Fruit fly (Drosophila melanogaster) whole organism, wandering third instar larva: ENCODE data around the gene CG32221.

Experiments used
- Abd-B ChIP-seq: fragments of >200 bp; optimal IDR thresholded peaks from 2 replicates; lab custom pipeline; 2017; ENCODE audit warnings: missing biosample characterization, missing genetic modification characterization
- CG32264 ChIP-seq: fragments of 200-800 bp; sonication (Bioruptor generic); optimal IDR thresholded peaks from 2 replicates; lab custom pipeline; 2016; ENCODE audit warnings: missing biosample characterization, missing genetic modification characterization
- CG9705 ChIP-seq: fragments of 200-800 bp; sonication (Bioruptor generic); optimal IDR thresholded peaks from 2 replicates; lab custom pipeline; 2018; ENCODE audit warnings: missing biosample characterization, mild to moderate bottlenecking, missing genetic modification characterization
- CrebA ChIP-seq: fragments of 200-800 bp; sonication (Bioruptor generic); optimal IDR thresholded peaks from 2 replicates; lab custom pipeline; 2016; ENCODE audit warnings: missing biosample characterization, mild to moderate bottlenecking, missing genetic modification characterization, borderline replicate concordance
- Dfd ChIP-seq: fragments of >200 bp; optimal IDR thresholded peaks from 2 replicates; lab custom pipeline; 2017; ENCODE audit warnings: missing biosample characterization, missing genetic modification characterization
- Dif ChIP-seq: fragments of 200-275, 200-300 bp; sonication (Bioruptor generic); optimal IDR thresholded peaks from 2 replicates; lab custom pipeline; 2018; ENCODE audit warnings: missing biosample characterization, missing genetic modification characterization; ENCODE audit not compliant: partially characterized antibody
- GATAd ChIP-seq: sonication (Bioruptor generic); optimal IDR thresholded peaks from 2 replicates; lab custom pipeline; 2016; ENCODE audit warnings: missing biosample characterization, missing genetic modification characterization
- HLH106 ChIP-seq: fragments of 200-800 bp; optimal IDR thresholded peaks from 3 replicates; lab custom pipeline; 2019; ENCODE audit warnings: missing biosample characterization, mild to moderate bottlenecking, missing genetic modification characterization, moderate library complexity
- Hnf4 ChIP-seq: fragments of 200-800 bp; sonication (Bioruptor generic); optimal IDR thresholded peaks from 2 replicates; lab custom pipeline; 2016; ENCODE audit warnings: missing biosample characterization, mild to moderate bottlenecking, missing genetic modification characterization
- Hr78 ChIP-seq: fragments of >200 bp; optimal IDR thresholded peaks from 2 replicates; lab custom pipeline; 2017; ENCODE audit warnings: missing biosample characterization, missing genetic modification characterization
- Hr83 ChIP-seq: fragments of 200-300 bp; sonication (Bioruptor generic); optimal IDR thresholded peaks from 2 replicates; lab custom pipeline; 2016; ENCODE audit warnings: missing biosample characterization, mild to moderate bottlenecking, missing genetic modification characterization, moderate library complexity; ENCODE audit not compliant: poor library complexity, severe bottlenecking
- Jra ChIP-seq: sonication (Bioruptor generic); optimal IDR thresholded peaks from 2 replicates; lab custom pipeline; 2016; ENCODE audit warnings: missing biosample characterization, missing genetic modification characterization
- Mio ChIP-seq: sonication (Bioruptor generic); optimal IDR thresholded peaks from 2 replicates; lab custom pipeline; 2016; ENCODE audit warnings: missing biosample characterization, missing genetic modification characterization
- Myc ChIP-seq: fragments of >200 bp; optimal IDR thresholded peaks from 2 replicates; lab custom pipeline; 2017
- N ChIP-seq: fragments of >200 bp; optimal IDR thresholded peaks from 2 replicates; lab custom pipeline; 2018; ENCODE audit warnings: missing biosample characterization, missing external identifiers, missing genetic modification characterization
- OdsH ChIP-seq: fragments of 200-800 bp; sonication (Bioruptor generic); optimal IDR thresholded peaks from 2 replicates; lab custom pipeline; 2016; ENCODE audit warnings: missing biosample characterization, mild to moderate bottlenecking, missing genetic modification characterization
- Rel ChIP-seq, 2 experiments: fragments of 200-800 bp; sonication (Bioruptor generic) in 1 of 2; optimal IDR thresholded peaks; 2 replicates in 1 of 2; 3 replicates in 1 of 2; lab custom pipeline; 2016 to 2019; ENCODE audit warnings: mild to moderate bottlenecking in 2 of 2, missing biosample characterization in 2 of 2, missing genetic modification characterization in 2 of 2, moderate library complexity in 1 of 2
- Sp1 ChIP-seq: fragments of 200-800 bp; sonication (Bioruptor generic); optimal IDR thresholded peaks from 3 replicates; lab custom pipeline; 2019; ENCODE audit warnings: missing biosample characterization, mild to moderate bottlenecking, missing genetic modification characterization, moderate library complexity
- Vsx2 ChIP-seq: fragments of 200-300, 225-300 bp; sonication (Bioruptor generic); optimal IDR thresholded peaks from 2 replicates; lab custom pipeline; 2018; ENCODE audit warnings: missing biosample characterization, missing genetic modification characterization; ENCODE audit not compliant: partially characterized antibody
- br ChIP-seq: fragments of 200-800 bp; sonication (Bioruptor generic); optimal IDR thresholded peaks from 2 replicates; lab custom pipeline; 2016; ENCODE audit warnings: missing biosample characterization, missing genetic modification characterization
- brk ChIP-seq: fragments of 200-800 bp; sonication (Bioruptor generic); optimal IDR thresholded peaks from 2 replicates; lab custom pipeline; 2016; ENCODE audit warnings: missing biosample characterization, mild to moderate bottlenecking, missing genetic modification characterization
- dl ChIP-seq, 2 experiments: fragments of 175-275, 200-275 bp in 1 of 2; fragments of 200-275 bp in 1 of 2; sonication (Bioruptor generic); optimal IDR thresholded peaks; lab custom pipeline; 2018; ENCODE audit warnings: mild to moderate bottlenecking in 2 of 2, missing biosample characterization in 2 of 2, missing genetic modification characterization in 2 of 2, moderate library complexity in 2 of 2; ENCODE audit not compliant: partially characterized antibody in 2 of 2, insufficient read depth in 1 of 2
- dmrt93B ChIP-seq: fragments of 200-800 bp; sonication (Bioruptor generic); optimal IDR thresholded peaks from 2 replicates; lab custom pipeline; 2018; ENCODE audit warnings: missing biosample characterization, mild to moderate bottlenecking, missing genetic modification characterization
- dsf ChIP-seq: sonication (Bioruptor generic); optimal IDR thresholded peaks from 2 replicates; lab custom pipeline; 2016; ENCODE audit warnings: missing biosample characterization, missing genetic modification characterization, borderline replicate concordance
- ey ChIP-seq: fragments of 200-800 bp; sonication (Bioruptor generic); optimal IDR thresholded peaks from 2 replicates; lab custom pipeline; 2016; ENCODE audit warnings: missing biosample characterization, missing genetic modification characterization
- foxo ChIP-seq, 2 experiments: fragments of 200-800 bp; sonication (Bioruptor generic); optimal IDR thresholded peaks; 2 replicates in 1 of 2; 3 replicates in 1 of 2; lab custom pipeline; 2016 to 2017; ENCODE audit warnings: missing biosample characterization in 2 of 2, missing genetic modification characterization in 2 of 2
- fru ChIP-seq: fragments of 200-800 bp; sonication (Bioruptor generic); optimal IDR thresholded peaks from 3 replicates; lab custom pipeline; 2016; ENCODE audit warnings: missing biosample characterization, mild to moderate bottlenecking, missing genetic modification characterization
- h ChIP-seq: fragments of 200-800 bp; sonication (Bioruptor generic); optimal IDR thresholded peaks from 3 replicates; lab custom pipeline; 2016; ENCODE audit warnings: missing biosample characterization, mild to moderate bottlenecking, missing genetic modification characterization
- jim ChIP-seq: fragments of 175-275, 200-325 bp; sonication (Bioruptor generic); optimal IDR thresholded peaks from 2 replicates; lab custom pipeline; 2016; ENCODE audit warnings: missing biosample characterization, mild to moderate bottlenecking, missing genetic modification characterization
- lola ChIP-seq: fragments of >200 bp; optimal IDR thresholded peaks from 2 replicates; lab custom pipeline; 2017; ENCODE audit warnings: missing biosample characterization, missing genetic modification characterization
- pan ChIP-seq: fragments of >200 bp; optimal IDR thresholded peaks from 2 replicates; lab custom pipeline; 2017
- psq ChIP-seq: fragments of 200-800 bp; sonication (Bioruptor generic); optimal IDR thresholded peaks from 3 replicates; lab custom pipeline; 2017; ENCODE audit warnings: missing biosample characterization, mild to moderate bottlenecking, missing genetic modification characterization, moderate library complexity
- rgr ChIP-seq: fragments of 200-800 bp; sonication (Bioruptor generic); optimal IDR thresholded peaks from 3 replicates; lab custom pipeline; 2016; ENCODE audit warnings: missing biosample characterization, mild to moderate bottlenecking, missing genetic modification characterization
- sage ChIP-seq: fragments of 200-800 bp; sonication (Bioruptor generic); optimal IDR thresholded peaks from 2 replicates; lab custom pipeline; 2016; ENCODE audit warnings: missing biosample characterization, mild to moderate bottlenecking, missing genetic modification characterization
- sv ChIP-seq: fragments of 200-800 bp; sonication (Bioruptor generic); optimal IDR thresholded peaks from 3 replicates; lab custom pipeline; 2016; ENCODE audit warnings: missing biosample characterization, missing genetic modification characterization
- tai ChIP-seq: sonication (Bioruptor generic); optimal IDR thresholded peaks from 2 replicates; lab custom pipeline; 2016; ENCODE audit warnings: missing biosample characterization, missing genetic modification characterization
- usp ChIP-seq: fragments of >200 bp; optimal IDR thresholded peaks from 2 replicates; lab custom pipeline; 2017; ENCODE audit warnings: missing biosample characterization, missing genetic modification characterization
- woc ChIP-seq: sonication (Bioruptor generic); optimal IDR thresholded peaks from 2 replicates; lab custom pipeline; 2016; ENCODE audit warnings: missing biosample characterization, mild to moderate bottlenecking, missing genetic modification characterization

The CG32221 gene

DNA sequence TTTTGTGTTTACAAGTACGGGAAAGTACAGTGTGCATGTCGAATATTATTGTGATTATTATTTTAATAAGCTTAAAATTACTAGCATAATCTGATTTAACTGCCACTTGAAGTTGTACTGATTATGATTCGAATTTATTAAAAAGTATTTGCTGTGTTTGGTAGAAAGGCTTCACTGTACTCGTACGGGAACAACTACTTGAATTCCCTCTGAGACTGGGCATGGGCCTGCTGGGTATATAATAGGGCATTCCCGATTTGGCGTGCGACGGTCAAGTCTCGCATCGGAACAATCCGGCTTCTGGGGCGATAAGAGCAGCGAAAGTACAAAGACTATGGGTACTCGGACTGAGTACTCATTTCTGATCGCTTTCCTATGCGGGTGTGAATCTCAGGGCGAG is 35.2 kb downstream of the CG32221 start (continued):
- no peak for TF ChIP-seq woc (GFP tag; lab: Kevin White, UChicago)
- TF ChIP-seq Vsx2 (GFP tag; lab: Kevin White, UChicago) = no peak
- TF ChIP-seq dsf = no peak
- TF ChIP-seq CrebA (GFP tag; lab: Kevin White, UChicago) = no peak
- no peak for TF ChIP-seq N
- TF ChIP-seq lola (GFP tag; lab: Kevin White, UChicago) = no peak
- peak; percentile 15 for TF ChIP-seq ey (GFP tag; lab: Kevin White, UChicago)
- no peak for TF ChIP-seq Sp1 (GFP tag; lab: Kevin White, UChicago)

- TF ChIP-seq Vsx2 (GFP tag; lab: Kevin White, UChicago) = peak; percentile 78
- peak; percentile 85 for TF ChIP-seq h (GFP tag; lab: Kevin White, UChicago)
- TF ChIP-seq pan (lab: Kevin White, UChicago) = no peak
- TF ChIP-seq CG9705 (GFP tag; lab: Kevin White, UChicago) = peak; percentile 70
- peak; percentile 7 for TF ChIP-seq Rel (GFP tag; optimal IDR thresholded peaks at IDR 0.05; lab: Kevin White, UChicago)
- TF ChIP-seq Rel (tag; optimal IDR thresholded peaks at IDR 0.05; lab: Kevin White, UChicago) = peak; percentile 83
- TF ChIP-seq Myc = no peak
- no peak for TF ChIP-seq lola (GFP tag; lab: Kevin White, UChicago)
- TF ChIP-seq HLH106 (tag; lab: Kevin White, UChicago) = peak; percentile 69
- TF ChIP-seq fru (GFP tag; lab: Kevin White, UChicago) = peak; percentile 80
- TF ChIP-seq jim = no peak
- no peak for TF ChIP-seq sage (GFP tag; lab: Kevin White, UChicago)
- no peak for TF ChIP-seq brk (GFP tag; lab: Kevin White, UChicago)
- peak; percentile 42 for TF ChIP-seq woc (GFP tag; lab: Kevin White, UChicago)
- TF ChIP-seq CrebA (GFP tag; lab: Kevin White, UChicago) = no peak
- TF ChIP-seq CG32264 (GFP tag; lab: Kevin White, UChicago) = peak; percentile 40
- peak; percentile 82 for TF ChIP-seq rgr (GFP tag; lab: Kevin White, UChicago)
- no peak for TF ChIP-seq dl (GFP tag; optimal IDR thresholded peaks at IDR 0.05; lab: Kevin White, UChicago; ENCODE audit: insufficient read depth in 1 of 2, partially characterized antibody in 2 of 2)
- no peak for TF ChIP-seq Mio (GFP tag; lab: Kevin White, UChicago)
- TF ChIP-seq Dfd (GFP tag; lab: Kevin White, UChicago) = no peak
- peak; percentile 85 for TF ChIP-seq Jra (GFP tag; lab: Kevin White, UChicago)
- TF ChIP-seq Abd-B (GFP tag; lab: Kevin White, UChicago) = no peak
- TF ChIP-seq usp (GFP tag; lab: Kevin White, UChicago) = no peak
- TF ChIP-seq Hnf4 (GFP tag; lab: Kevin White, UChicago) = peak; percentile 88
- peak; percentile 76 for TF ChIP-seq br
- no peak for TF ChIP-seq tai (GFP tag; lab: Kevin White, UChicago)
- TF ChIP-seq dmrt93B (GFP tag; lab: Kevin White, UChicago) = peak; percentile 40
- peak; percentile 90 for TF ChIP-seq psq (GFP tag; lab: Kevin White, UChicago)
- TF ChIP-seq OdsH (GFP tag; lab: Kevin White, UChicago) = peak; percentile 73
- no peak for TF ChIP-seq dsf
- TF ChIP-seq sv = peak; percentile 1
- peak; percentile 43 for TF ChIP-seq GATAd (GFP tag; lab: Kevin White, UChicago)
- TF ChIP-seq Hr83 (GFP tag; lab: Kevin White, UChicago) = peak; percentile 80
- no peak for TF ChIP-seq N
- no peak for TF ChIP-seq Dif (GFP tag; lab: Kevin White, UChicago)
- peak; percentile 52 for TF ChIP-seq ey (GFP tag; lab: Kevin White, UChicago)
- TF ChIP-seq foxo (GFP tag; optimal IDR thresholded peaks at IDR 0.05; lab: Kevin White, UChicago) = peak; percentile 61 to 78
- peak; percentile 78 for TF ChIP-seq Sp1 (GFP tag; lab: Kevin White, UChicago)
- no peak for TF ChIP-seq Hr78
- TF ChIP-seq, all 38 proteins: peak for 21
These were observed 36.6 kb downstream of the CG32221 start, which contains the start of the genes Rab8 and Usp32 for dm6 chr3L:19870843-19871666. Gene Rab8, minus strand, starts transcription at chr3L:19871078. Gene Usp32, plus strand, starts transcription at chr3L:19871139.
